Fruit fly (Drosophila melanogaster) whole organism, prepupa: ENCODE data around the gene CG3764.

Experiments used
- Blimp-1 ChIP-seq: fragments of 200-800 bp; sonication (Bioruptor generic); optimal IDR thresholded peaks from 3 replicates; lab custom pipeline; 2017; ENCODE audit warnings: missing biosample characterization, missing genetic modification characterization, mild to moderate bottlenecking, moderate library complexity, missing genetic modification reagents
- CG16779 ChIP-seq: fragments of 200-800 bp; sonication (Bioruptor generic); optimal IDR thresholded peaks from 3 replicates; lab custom pipeline; 2017; ENCODE audit warnings: missing biosample characterization, mild to moderate bottlenecking, missing genetic modification characterization
- CG34406 ChIP-seq: fragments of 200-800 bp; sonication (Bioruptor generic); optimal IDR thresholded peaks from 3 replicates; lab custom pipeline; 2016; ENCODE audit warnings: missing biosample characterization, missing genetic modification characterization
- fd59A ChIP-seq: fragments of 200-800 bp; sonication (Bioruptor generic); optimal IDR thresholded peaks from 2 replicates; lab custom pipeline; 2017; ENCODE audit warnings: missing biosample characterization, mild to moderate bottlenecking, missing genetic modification characterization, missing genetic modification reagents
- topi ChIP-seq: fragments of 200-800 bp; sonication (Bioruptor generic); optimal IDR thresholded peaks from 3 replicates; lab custom pipeline; 2016; ENCODE audit warnings: missing biosample characterization, missing genetic modification characterization

DNA sequence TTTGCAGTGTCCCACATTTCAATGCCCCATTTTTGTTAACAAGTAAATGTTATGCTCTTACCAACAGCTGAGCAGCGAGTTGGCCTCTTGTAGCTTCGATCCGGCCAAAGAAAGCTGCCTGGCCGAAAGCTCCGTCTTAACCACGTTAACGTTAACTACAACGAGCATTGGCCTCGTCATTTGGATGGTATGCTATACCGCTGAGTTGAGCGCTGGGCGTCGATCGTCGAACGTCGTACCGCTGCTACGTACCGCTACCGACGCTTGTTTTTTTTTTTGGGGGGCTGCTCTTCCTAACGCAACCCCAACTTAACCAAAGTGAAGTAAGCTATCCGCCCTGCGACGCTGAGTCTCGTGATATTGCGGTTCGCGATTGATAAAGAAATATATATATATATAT lies 36.9 kb upstream of the CG3764 start, which contains the start of gene rogdi:
- TF ChIP-seq topi (GFP tag; lab: Kevin White, UChicago) (no peak), CG34406 (no peak), CG16779 (tag; lab: Kevin White, UChicago) (no peak), fd59A (no peak), Blimp-1 (GFP tag; lab: Kevin White, UChicago) (no peak)
